Worm (Caenorhabditis elegans) whole organism, late embryonic: Measurements from ENCODE around the gene cal-7.

ENCODE experiments used
- C08G9.2 ChIP-seq: sonication (generic microtip); optimal IDR thresholded peaks from 2 replicates; lab custom pipeline; 2016; ENCODE audit warnings: mild to moderate bottlenecking, missing genetic modification characterization, moderate library complexity, missing compliant biosample characterization
- ceh-30 ChIP-seq: fragments of 150-350 bp; optimal IDR thresholded peaks from 2 replicates; lab custom pipeline; 2014; ENCODE audit warnings: missing biosample characterization, missing genetic modification characterization
- ceh-9 ChIP-seq: sonication (generic microtip); optimal IDR thresholded peaks from 2 replicates; lab custom pipeline; 2016; ENCODE audit warnings: mild to moderate bottlenecking, missing genetic modification characterization, inconsistent platforms, missing compliant biosample characterization
- ets-4 ChIP-seq: sonication (generic microtip); optimal IDR thresholded peaks from 2 replicates; lab custom pipeline; 2016; ENCODE audit warnings: missing genetic modification characterization, missing compliant biosample characterization
- fkh-10 ChIP-seq: fragments of 150-350 bp; optimal IDR thresholded peaks from 2 replicates; lab custom pipeline; 2014; ENCODE audit warnings: missing biosample characterization, missing genetic modification reagents, missing genetic modification characterization
- fkh-6 ChIP-seq: sonication (generic microtip); optimal IDR thresholded peaks from 2 replicates; lab custom pipeline; 2016; ENCODE audit warnings: missing genetic modification characterization, missing compliant biosample characterization
- hlh-30 ChIP-seq: sonication (generic microtip); optimal IDR thresholded peaks from 2 replicates; lab custom pipeline; 2017; ENCODE audit warnings: antibody characterized with exemption, missing genetic modification characterization, missing compliant biosample characterization; ENCODE audit not compliant: insufficient read depth
- hlh-8 ChIP-seq: sonication (generic microtip); optimal IDR thresholded peaks from 2 replicates; lab custom pipeline; 2016; ENCODE audit warnings: missing genotype, missing genetic modification characterization, missing compliant biosample characterization
- nfya-1 ChIP-seq: sonication (generic microtip); optimal IDR thresholded peaks from 2 replicates; lab custom pipeline; 2017; ENCODE audit warnings: missing genetic modification characterization, mild to moderate bottlenecking, missing compliant biosample characterization, antibody characterized with exemption, moderate library complexity
- nhr-11 ChIP-seq: fragments of 150-350 bp; optimal IDR thresholded peaks from 2 replicates; lab custom pipeline; 2014; ENCODE audit warnings: missing biosample characterization, missing genetic modification characterization
- rnt-1 ChIP-seq: sonication (generic microtip); optimal IDR thresholded peaks from 2 replicates; lab custom pipeline; 2016; ENCODE audit warnings: missing genetic modification characterization, missing compliant biosample characterization
- syd-9 ChIP-seq: sonication (generic microtip); optimal IDR thresholded peaks from 2 replicates; lab custom pipeline; 2016; ENCODE audit warnings: mild to moderate bottlenecking, missing genetic modification characterization, moderate library complexity, missing compliant biosample characterization
- unc-55 ChIP-seq: sonication (generic microtip); optimal IDR thresholded peaks from 2 replicates; lab custom pipeline; 2017; ENCODE audit warnings: missing biosample characterization, missing genetic modification reagents, missing genetic modification characterization

DNA sequence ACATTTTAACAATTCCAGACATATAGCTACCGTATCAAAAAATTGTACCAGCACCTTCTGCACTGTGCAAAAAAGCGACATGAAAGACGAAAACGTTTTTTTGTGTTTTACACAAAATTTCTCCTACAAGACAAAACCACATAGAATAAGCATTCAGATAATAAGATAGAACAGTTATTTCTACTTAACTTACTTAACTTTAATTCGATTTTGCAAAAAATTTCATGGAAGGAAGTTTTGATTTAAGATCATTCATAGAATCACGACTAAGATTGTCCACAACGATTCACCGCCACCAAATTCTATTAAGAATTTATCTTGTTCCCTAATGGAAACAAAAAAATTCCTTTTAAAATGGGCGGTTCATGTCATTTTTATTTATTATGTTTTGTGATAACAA is 29.9 kb downstream of the cal-7 start:
- TF ChIP-seq fkh-6 (tag; lab: Kevin White, UChicago) (no peak), ceh-30 (tag; lab: Kevin White, UChicago) (no peak), fkh-10 (GFP tag; lab: Kevin White, UChicago) (no peak), ceh-9 (tag; lab: Kevin White, UChicago) (no peak), hlh-8 (tag; lab: Kevin White, UChicago) (no peak), syd-9 (tag; lab: Kevin White, UChicago) (no peak), ets-4 (no peak), nfya-1 (tag; lab: Kevin White, UChicago) (no peak), rnt-1 (tag; lab: Kevin White, UChicago) (no peak), nhr-11 (tag; lab: Kevin White, UChicago) (no peak), C08G9.2 (tag; lab: Kevin White, UChicago) (no peak), unc-55 (GFP tag; lab: Kevin White, UChicago) (no peak), hlh-30 (tag; lab: Kevin White, UChicago) (no peak)
